Worm (Caenorhabditis elegans) whole organism, early embryonic: ENCODE data around the gene F22B7.3.

Experiments
- B0310.2 ChIP-seq: sonication (generic microtip); optimal IDR thresholded peaks from 2 replicates; lab custom pipeline; 2016; ENCODE audit warnings: mild to moderate bottlenecking, missing genetic modification characterization, missing compliant biosample characterization
- F13C5.2 ChIP-seq: sonication (generic microtip); optimal IDR thresholded peaks from 2 replicates; lab custom pipeline; 2017; ENCODE audit warnings: mild to moderate bottlenecking, missing genetic modification characterization, inconsistent platforms, missing compliant biosample characterization
- aly-1 ChIP-seq: sonication (generic microtip); optimal IDR thresholded peaks from 2 replicates; lab custom pipeline; 2016; ENCODE audit warnings: missing genetic modification characterization, missing compliant biosample characterization
- ama-1 ChIP-seq: fragments of 150-350 bp; optimal IDR thresholded peaks from 2 replicates; lab custom pipeline; 2014
- ceh-13 ChIP-seq: fragments of 200-800 bp; sonication (Bioruptor generic); optimal IDR thresholded peaks from 2 replicates; lab custom pipeline; 2018; ENCODE audit warnings: mild to moderate bottlenecking, missing genetic modification characterization, missing compliant biosample characterization
- ceh-36 ChIP-seq: sonication (generic microtip); optimal IDR thresholded peaks from 2 replicates; lab custom pipeline; 2016; ENCODE audit warnings: missing genetic modification characterization, inconsistent platforms, missing compliant biosample characterization
- ets-7 ChIP-seq: sonication (generic microtip); optimal IDR thresholded peaks from 2 replicates; lab custom pipeline; 2016; ENCODE audit warnings: missing genotype, missing genetic modification characterization, missing compliant biosample characterization
- flt-1 ChIP-seq: fragments of 200-800 bp; sonication (Bioruptor generic); IDR thresholded peaks from 2 replicates; pipeline ENCODE4 v1.3.6; 2022; ENCODE audit warnings: missing genetic modification characterization, missing compliant biosample characterization
- hmbx-1 ChIP-seq: sonication (generic microtip); optimal IDR thresholded peaks from 2 replicates; lab custom pipeline; 2016; ENCODE audit warnings: mild to moderate bottlenecking, missing genetic modification characterization, missing compliant biosample characterization
- hmg-4 ChIP-seq: fragments of 200-800 bp; sonication (Bioruptor generic); optimal IDR thresholded peaks from 2 replicates; lab custom pipeline; 2018; ENCODE audit warnings: mild to moderate bottlenecking, missing genetic modification characterization, missing compliant biosample characterization
- hnd-1 ChIP-seq: sonication (generic microtip); optimal IDR thresholded peaks from 2 replicates; lab custom pipeline; 2016; ENCODE audit warnings: missing genetic modification characterization, missing compliant biosample characterization
- pes-1 ChIP-seq: fragments of 200-800 bp; sonication (Bioruptor generic); IDR thresholded peaks from 2 replicates; pipeline ENCODE4 v1.3.6; 2022; ENCODE audit warnings: missing genetic modification reagents, missing genetic modification characterization, missing compliant biosample characterization
- scrt-1 ChIP-seq: fragments of 200-800 bp; sonication (Bioruptor generic); IDR thresholded peaks from 2 replicates; pipeline ENCODE4 v1.3.6; 2022; ENCODE audit warnings: missing genetic modification characterization, missing compliant biosample characterization
- sea-1 ChIP-seq: fragments of 200-800 bp; sonication (Bioruptor generic); conservative IDR thresholded peaks from 2 replicates; pipeline ENCODE4 v1.3.6; 2022; ENCODE audit warnings: missing genetic modification characterization, missing compliant biosample characterization
- tbx-11 ChIP-seq: fragments of 200-800 bp; sonication (Bioruptor generic); IDR thresholded peaks from 2 replicates; pipeline ENCODE4 v1.3.6; 2022; ENCODE audit warnings: missing genetic modification characterization, missing compliant biosample characterization
- tbx-37 ChIP-seq: fragments of 200-800 bp; sonication (Bioruptor generic); conservative IDR thresholded peaks from 2 replicates; pipeline ENCODE4 v1.3.6; 2022; ENCODE audit warnings: missing genetic modification reagents, missing genetic modification characterization, missing compliant biosample characterization
- tra-4 ChIP-seq: sonication (generic microtip); optimal IDR thresholded peaks from 2 replicates; lab custom pipeline; 2017; ENCODE audit warnings: missing genetic modification characterization, missing compliant biosample characterization

Gene F22B7.3

DNA sequence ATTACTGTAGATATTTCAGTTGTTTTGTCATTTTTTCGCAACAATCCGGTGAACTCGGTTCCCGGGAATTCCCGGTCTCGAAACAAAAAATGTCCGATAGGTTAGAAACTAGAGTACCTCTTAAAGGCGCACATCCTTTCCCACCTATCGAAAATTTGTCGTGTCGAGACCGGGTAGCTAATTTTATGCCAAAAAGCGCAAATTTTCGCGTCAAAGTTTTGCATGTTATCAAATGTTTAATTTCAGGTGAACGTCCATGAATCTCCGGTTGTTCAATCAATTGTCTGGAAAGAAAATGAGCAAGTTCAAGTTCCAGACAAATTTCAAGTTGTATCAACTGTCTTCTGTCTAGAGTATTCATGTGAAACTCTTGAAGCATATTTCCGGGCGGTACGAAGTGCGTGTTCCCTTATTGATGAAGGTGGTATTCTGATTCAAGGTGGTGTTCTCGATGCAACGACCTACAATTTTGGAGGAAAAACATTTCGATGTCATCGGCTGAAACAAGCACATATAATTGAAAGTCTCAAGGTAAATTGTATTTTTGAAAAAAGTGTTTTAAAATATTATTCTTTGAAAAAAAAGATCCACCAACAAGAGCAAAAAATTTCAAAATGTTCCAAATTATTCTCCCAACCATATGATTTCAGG lies 37.0 kb downstream of the F22B7.3 start:
- TF ChIP-seq tbx-11 (no peak), scrt-1 (no peak), ceh-36 (tag; lab: Kevin White, UChicago) (no peak), ceh-13 (GFP tag; lab: Kevin White, UChicago) (no peak), pes-1 (GFP tag; lab: Robert Waterston, UW) (no peak), hnd-1 (tag; lab: Kevin White, UChicago) (no peak)

- no peak for TF ChIP-seq tra-4 (tag; lab: Kevin White, UChicago)
- TF ChIP-seq F13C5.2, result no peak
- no peak for TF ChIP-seq hmbx-1 (tag; lab: Kevin White, UChicago)
- TF ChIP-seq hnd-1 (tag; lab: Kevin White, UChicago), result no peak
- TF ChIP-seq ceh-36 (tag; lab: Kevin White, UChicago), result no peak
- no peak for TF ChIP-seq tbx-37 (GFP tag; lab: Robert Waterston, UW)
- no peak for TF ChIP-seq pes-1 (GFP tag; lab: Robert Waterston, UW)
- TF ChIP-seq scrt-1, result no peak
- TF ChIP-seq B0310.2 (tag; lab: Kevin White, UChicago), result no peak
- no peak for TF ChIP-seq tbx-11
- no peak for TF ChIP-seq aly-1 (tag; lab: Kevin White, UChicago)
- TF ChIP-seq sea-1 (GFP tag; lab: Robert Waterston, UW), result no peak
- no peak for TF ChIP-seq ama-1 (lab: Kevin White, UChicago)
- no peak for TF ChIP-seq ets-7 (tag; lab: Kevin White, UChicago)
- no peak for TF ChIP-seq flt-1 (GFP tag; lab: Robert Waterston, UW)
- no peak for TF ChIP-seq ceh-13 (GFP tag; lab: Kevin White, UChicago)
- TF ChIP-seq hmg-4 (GFP tag; lab: Kevin White, UChicago), result no peak
Observed at ce11 chrIII:8688438-8688946, 39.8 kb downstream of the F22B7.3 start, which contains the start of gene hadb-1. TSS of gene hadb-1 (minus strand) at chrIII:8688488.

DNA sequence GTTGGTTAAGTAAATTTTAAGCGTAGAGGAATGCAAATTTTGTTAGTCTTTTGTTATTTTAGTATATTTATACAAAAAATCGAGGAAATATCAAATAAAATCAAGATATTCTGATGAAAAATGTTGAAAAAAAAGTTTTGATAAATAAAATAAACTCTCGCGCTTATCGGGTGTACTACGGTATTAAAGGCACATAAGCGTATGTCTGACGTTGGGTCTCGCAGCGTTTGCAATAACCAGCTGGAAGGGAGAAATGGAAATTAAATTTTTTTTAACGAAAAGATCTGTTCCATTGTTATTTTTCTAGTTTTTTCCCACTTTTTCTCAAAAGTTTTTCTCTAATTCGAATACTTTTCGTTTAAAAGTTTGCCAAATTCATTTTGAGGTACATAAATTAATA lies 40.5 kb downstream of the F22B7.3 start:
- TF ChIP-seq sea-1 (GFP tag; lab: Robert Waterston, UW), result no peak

- no peak for TF ChIP-seq hmg-4 (GFP tag; lab: Kevin White, UChicago)
- TF ChIP-seq ets-7 (tag; lab: Kevin White, UChicago), result no peak
- TF ChIP-seq sea-1 (GFP tag; lab: Robert Waterston, UW), result no peak
- TF ChIP-seq hmbx-1 (tag; lab: Kevin White, UChicago), result no peak
- TF ChIP-seq pes-1 (GFP tag; lab: Robert Waterston, UW), result no peak
- TF ChIP-seq scrt-1, result no peak
- no peak for TF ChIP-seq tra-4 (tag; lab: Kevin White, UChicago)
- no peak for TF ChIP-seq aly-1 (tag; lab: Kevin White, UChicago)
- TF ChIP-seq B0310.2 (tag; lab: Kevin White, UChicago), result no peak
- no peak for TF ChIP-seq tbx-37 (GFP tag; lab: Robert Waterston, UW)
Observed at ce11 chrIII:8689655-8690054, 41.0 kb downstream of the F22B7.3 start, which contains the start of gene B0303.4. TSS of gene B0303.4 (plus strand) at chrIII:8689850.

ce11 chrIII:8693322-8693721 lies 44.6 kb downstream of the F22B7.3 start, which contains the start of gene B0303.7:
TSS of gene B0303.7 (plus strand) at chrIII:8693622.
- TF ChIP-seq ceh-36 (tag; lab: Kevin White, UChicago), result no peak
- TF ChIP-seq sea-1 (GFP tag; lab: Robert Waterston, UW), result no peak
- no peak for TF ChIP-seq B0310.2 (tag; lab: Kevin White, UChicago)
- no peak for TF ChIP-seq pes-1 (GFP tag; lab: Robert Waterston, UW)
- no peak for TF ChIP-seq tbx-37 (GFP tag; lab: Robert Waterston, UW)
- no peak for TF ChIP-seq hmbx-1 (tag; lab: Kevin White, UChicago)
- no peak for TF ChIP-seq F13C5.2

DNA sequence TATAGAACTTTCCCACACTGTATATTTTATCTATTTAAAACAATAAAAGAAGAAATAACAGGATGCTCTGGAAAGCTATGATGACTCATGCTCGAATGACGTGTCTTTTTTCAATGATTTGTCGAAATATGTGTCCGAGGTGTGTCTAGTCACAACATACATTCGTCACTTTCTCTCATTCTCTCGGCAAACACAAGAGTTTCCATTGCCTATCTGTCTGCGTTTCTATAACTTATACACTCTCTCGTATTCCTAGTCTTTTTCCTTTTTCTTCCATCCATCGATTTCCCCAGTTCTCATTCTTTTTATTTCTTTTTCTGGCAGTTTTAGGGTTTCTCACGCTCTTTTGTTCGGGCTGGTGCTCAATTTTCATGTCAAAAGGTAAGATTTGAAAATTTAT lies 48.0 kb downstream of the F22B7.3 start:
- TF ChIP-seq hmg-4 (GFP tag; lab: Kevin White, UChicago) (no peak), ets-7 (tag; lab: Kevin White, UChicago) (no peak), hmbx-1 (tag; lab: Kevin White, UChicago) (no peak), flt-1 (GFP tag; lab: Robert Waterston, UW) (no peak), tra-4 (tag; lab: Kevin White, UChicago) (no peak), hnd-1 (tag; lab: Kevin White, UChicago) (no peak), ama-1 (lab: Kevin White, UChicago) (no peak), pes-1 (GFP tag; lab: Robert Waterston, UW) (no peak), ceh-36 (tag; lab: Kevin White, UChicago) (no peak), aly-1 (tag; lab: Kevin White, UChicago) (no peak), B0310.2 (tag; lab: Kevin White, UChicago) (no peak), tbx-11 (no peak), F13C5.2 (no peak), ceh-13 (GFP tag; lab: Kevin White, UChicago) (no peak)

DNA sequence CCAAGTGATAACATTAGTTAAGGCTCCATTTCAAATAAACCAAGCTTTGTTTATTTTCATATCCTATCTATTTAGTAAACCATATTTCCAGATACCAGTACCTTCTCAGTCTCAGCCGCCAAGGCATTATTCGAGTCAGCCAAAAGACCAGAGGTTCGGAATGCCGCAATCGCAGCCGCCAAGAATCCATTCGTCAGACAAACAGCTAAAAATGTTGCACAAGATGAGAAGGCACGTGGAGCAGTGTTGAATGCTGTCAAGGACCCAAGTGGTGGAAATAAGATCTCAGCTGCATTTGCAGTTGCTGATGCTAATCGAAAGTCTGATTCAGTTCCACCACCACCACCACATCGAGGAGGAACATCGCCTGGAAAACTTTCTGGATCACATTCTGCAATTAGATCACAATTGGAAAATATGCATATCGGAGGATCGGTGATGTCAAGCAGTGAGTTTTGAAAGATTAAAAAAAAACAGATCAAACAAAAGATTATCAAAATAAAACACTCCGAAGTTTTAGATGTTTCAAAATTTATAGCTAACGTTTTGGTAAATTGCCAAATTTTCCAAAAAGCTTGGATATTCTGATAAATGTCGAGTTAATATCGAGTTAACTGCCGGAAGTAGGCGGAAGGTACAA lies 48.7 kb downstream of the F22B7.3 start:
- no peak for TF ChIP-seq scrt-1
- no peak for TF ChIP-seq hmbx-1 (tag; lab: Kevin White, UChicago)
- no peak for TF ChIP-seq flt-1 (GFP tag; lab: Robert Waterston, UW)
- TF ChIP-seq ama-1 (lab: Kevin White, UChicago), result no peak
- TF ChIP-seq F13C5.2, result no peak
- no peak for TF ChIP-seq aly-1 (tag; lab: Kevin White, UChicago)
- no peak for TF ChIP-seq sea-1 (GFP tag; lab: Robert Waterston, UW)
- TF ChIP-seq tbx-37 (GFP tag; lab: Robert Waterston, UW), result no peak
- TF ChIP-seq hmg-4 (GFP tag; lab: Kevin White, UChicago), result no peak
- TF ChIP-seq pes-1 (GFP tag; lab: Robert Waterston, UW), result no peak
- TF ChIP-seq tra-4 (tag; lab: Kevin White, UChicago), result no peak
- no peak for TF ChIP-seq ets-7 (tag; lab: Kevin White, UChicago)
- TF ChIP-seq tbx-11, result no peak
- TF ChIP-seq B0310.2 (tag; lab: Kevin White, UChicago), result no peak
- TF ChIP-seq hnd-1 (tag; lab: Kevin White, UChicago), result no peak
- no peak for TF ChIP-seq ceh-13 (GFP tag; lab: Kevin White, UChicago)
- TF ChIP-seq ceh-36 (tag; lab: Kevin White, UChicago), result no peak
